Fruit fly (Drosophila melanogaster): ENCODE measurements around the gene Acox3.

Acox3 gene

dm6 chr2L:6448334-6448703 lies at the start of gene Acox3:
TSS of gene Acox3 (minus strand) at chr2L:6448403.
- no peak for TF ChIP-seq Eip75B (GFP tag; optimal IDR thresholded peaks at IDR 0.05)
- peak; percentile 2 for TF ChIP-seq fkh (GFP tag; optimal IDR thresholded peaks at IDR 0.05)

- TF ChIP-seq CG7368 (GFP tag; optimal IDR thresholded peaks at IDR 0.05), result no peak
- TF ChIP-seq Hr4 (GFP tag; optimal IDR thresholded peaks at IDR 0.05), result no peak
- TF ChIP-seq achi (GFP tag; optimal IDR thresholded peaks at IDR 0.05), result no peak
- TF ChIP-seq CG8119 (GFP tag; IDR thresholded peaks at IDR 0.05), result no peak
- TF ChIP-seq CG6163 (GFP tag; IDR thresholded peaks at IDR 0.05), result no peak
- TF ChIP-seq acj6 (GFP tag; optimal IDR thresholded peaks at IDR 0.05), result no peak
- no peak for TF ChIP-seq CG32006 (GFP tag; optimal IDR thresholded peaks at IDR 0.05)
- TF ChIP-seq eg (GFP tag; IDR thresholded peaks at IDR 0.05), result no peak
- TF ChIP-seq dsx (GFP tag; optimal IDR thresholded peaks at IDR 0.05; ENCODE audit: poor library complexity, severe bottlenecking), result no peak
- no peak for TF ChIP-seq CG15336 (GFP tag; IDR thresholded peaks at IDR 0.05)
- no peak for TF ChIP-seq Ets96B (tag; optimal IDR thresholded peaks at IDR 0.05)
- no peak for TF ChIP-seq ss (GFP tag; optimal IDR thresholded peaks at IDR 0.05)
- no peak for TF ChIP-seq salr (GFP tag; optimal IDR thresholded peaks at IDR 0.05)
- no peak for TF ChIP-seq OdsH (GFP tag; optimal IDR thresholded peaks at IDR 0.05)
- TF ChIP-seq Sox15 (GFP tag; optimal IDR thresholded peaks at IDR 0.05), result no peak
- no peak for TF ChIP-seq CG16779 (tag; optimal IDR thresholded peaks at IDR 0.05)
- no peak for TF ChIP-seq CG6854 (GFP tag; optimal IDR thresholded peaks at IDR 0.05)
- TF ChIP-seq fkh (GFP tag; optimal IDR thresholded peaks at IDR 0.05), result no peak
Measured at dm6 chr2L:6496753-6497152, 48.5 kb upstream of the Acox3 start, which contains the start of gene CG9550. TSS of gene CG9550 (plus strand) at chr2L:6497053.

- TF ChIP-seq CG15336 (GFP tag; IDR thresholded peaks at IDR 0.05) (peak; percentile 17; the same call in 1 of the 2 replicates), eg (GFP tag; IDR thresholded peaks at IDR 0.05) (peak; percentile 58; the same call in 2 of the 3 replicates), Lpt (GFP tag; optimal IDR thresholded peaks at IDR 0.05) (no peak), CG3919 (GFP tag; optimal IDR thresholded peaks at IDR 0.05) (peak; percentile 30), pdm3 (GFP tag; optimal IDR thresholded peaks at IDR 0.05) (no peak), CG6854 (GFP tag; optimal IDR thresholded peaks at IDR 0.05) (peak; percentile 58), dsx (GFP tag; optimal IDR thresholded peaks at IDR 0.05; ENCODE audit: poor library complexity, severe bottlenecking) (peak; percentile 80), topi (GFP tag; optimal IDR thresholded peaks at IDR 0.05) (no peak), Eip93F (GFP tag; optimal IDR thresholded peaks at IDR 0.05) (no peak), CG4318 (GFP tag; optimal IDR thresholded peaks at IDR 0.05) (no peak), svp (GFP tag) (peak; percentile 88), CG34406 (GFP tag; optimal IDR thresholded peaks at IDR 0.05) (no peak), CG6163 (GFP tag; IDR thresholded peaks at IDR 0.05) (peak; percentile 53), Eip78C (GFP tag) (peak; percentile 53), fkh (GFP tag; optimal IDR thresholded peaks at IDR 0.05) (peak; percentile 80), net (GFP tag; optimal IDR thresholded peaks at IDR 0.05) (peak; percentile 11), vri (GFP tag; optimal IDR thresholded peaks at IDR 0.05) (peak; percentile 52), Sox14 (GFP tag; optimal IDR thresholded peaks at IDR 0.05) (peak; percentile 14), esn (GFP tag; optimal IDR thresholded peaks at IDR 0.05) (peak; percentile 17)
Measured at dm6 chr2L:6494405-6494816, 46.2 kb upstream of the Acox3 start, which contains the start of gene CG9547. TSS of gene CG9547 (minus strand) at chr2L:6494532.

- TF ChIP-seq svp (GFP tag) (no peak), CG10669 (GFP tag; optimal IDR thresholded peaks at IDR 0.05) (peak; percentile 88), Smox (GFP tag; optimal IDR thresholded peaks at IDR 0.05) (no peak), salr (GFP tag; optimal IDR thresholded peaks at IDR 0.05) (no peak), acj6 (GFP tag; optimal IDR thresholded peaks at IDR 0.05) (no peak), OdsH (GFP tag; optimal IDR thresholded peaks at IDR 0.05) (peak; percentile 96), Ets96B (tag; optimal IDR thresholded peaks at IDR 0.05) (peak; percentile 42), Blimp-1 (GFP tag; optimal IDR thresholded peaks at IDR 0.05) (peak; percentile 98), lz (GFP tag; optimal IDR thresholded peaks at IDR 0.05) (peak; percentile 92), eg (GFP tag; IDR thresholded peaks at IDR 0.05) (peak; percentile 97), Eip78C (GFP tag) (peak; percentile 78), Eip75B (GFP tag; optimal IDR thresholded peaks at IDR 0.05) (no peak), CG11902 (GFP tag; optimal IDR thresholded peaks at IDR 0.05) (peak; percentile 56), CG8632 (GFP tag; optimal IDR thresholded peaks at IDR 0.05) (peak; percentile 68), Hr4 (GFP tag; optimal IDR thresholded peaks at IDR 0.05) (no peak), Met (GFP tag; optimal IDR thresholded peaks at IDR 0.05) (no peak), pdm3 (GFP tag; optimal IDR thresholded peaks at IDR 0.05) (peak; percentile 91), CG6792 (GFP tag; optimal IDR thresholded peaks at IDR 0.05) (peak; percentile 75), CG16779 (tag; optimal IDR thresholded peaks at IDR 0.05) (no peak), CG1621 (tag; optimal IDR thresholded peaks at IDR 0.05) (peak; percentile 52), CG7368 (GFP tag; optimal IDR thresholded peaks at IDR 0.05) (peak; percentile 86), CG34406 (GFP tag; optimal IDR thresholded peaks at IDR 0.05) (peak; percentile 79), Hr39 (GFP tag; optimal IDR thresholded peaks at IDR 0.05) (no peak), CG15336 (GFP tag; IDR thresholded peaks at IDR 0.05) (peak; percentile 85), dsx (GFP tag; optimal IDR thresholded peaks at IDR 0.05; ENCODE audit: poor library complexity, severe bottlenecking) (peak; percentile 44), Lpt (GFP tag; optimal IDR thresholded peaks at IDR 0.05) (peak; percentile 72), spab (GFP tag; optimal IDR thresholded peaks at IDR 0.05) (peak; percentile 77)
Measured at dm6 chr2L:6490783-6491249, 42.6 kb upstream of the Acox3 start, which contains the start of the genes Phf5a and CG31638. TSS of gene Phf5a (minus strand) at chr2L:6490843. TSS of gene CG31638 (plus strand) at chr2L:6491061.
